Worm (Caenorhabditis elegans): ENCODE measurements around the gene ccch-5.

DNA sequence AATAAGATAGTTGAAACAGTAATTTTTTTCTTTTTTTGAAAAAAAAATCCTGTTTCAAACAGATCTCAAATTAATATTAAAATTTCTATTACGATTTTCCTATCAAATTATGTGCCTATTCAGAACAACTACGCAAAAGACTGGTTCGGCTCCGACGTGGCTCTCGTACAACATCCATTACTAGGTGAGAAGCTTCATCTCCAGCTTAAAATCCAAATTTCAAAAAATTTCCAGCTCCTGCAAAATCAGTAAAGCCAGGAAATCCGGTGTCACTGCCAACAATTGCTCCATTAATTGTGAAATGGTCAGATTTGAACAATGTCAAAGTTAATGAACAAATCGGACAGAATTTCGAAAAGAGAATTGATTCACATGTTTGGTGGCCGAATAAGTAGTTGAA is 34.4 kb downstream of the ccch-5 start:
- TF ChIP-seq nhr-12 (tag; optimal IDR thresholded peaks at IDR 0.05) (no peak), snpc-4 (tag; optimal IDR thresholded peaks at IDR 0.05) (no peak), elt-3 (tag; optimal IDR thresholded peaks at IDR 0.05) (no peak), mep-1 (tag; optimal IDR thresholded peaks at IDR 0.05) (no peak), ztf-11 (tag; optimal IDR thresholded peaks at IDR 0.05) (no peak), blmp-1 (tag; optimal IDR thresholded peaks at IDR 0.05) (no peak), sptf-1 (tag; optimal IDR thresholded peaks at IDR 0.05) (no peak), ces-1 (GFP tag; optimal IDR thresholded peaks at IDR 0.05) (no peak), unc-62 (GFP tag; optimal IDR thresholded peaks at IDR 0.05) (no peak), nhr-28 (tag; optimal IDR thresholded peaks at IDR 0.05) (no peak), pha-4 (tag; optimal IDR thresholded peaks at IDR 0.05) (no peak), nhr-237 (tag; optimal IDR thresholded peaks at IDR 0.05) (no peak), unc-39 (tag; optimal IDR thresholded peaks at IDR 0.05) (no peak), mab-5 (tag; optimal IDR thresholded peaks at IDR 0.05) (no peak)

All from whole organism, mixed stage, embryonic.